Fruit fly (Drosophila melanogaster): Measurements from ENCODE around the gene CG17271.

dm6 chr3R:20838787-20839186 lies 17.1 kb upstream of the CG17271 start:
- no peak for TF ChIP-seq CG11085 (GFP tag; IDR thresholded peaks at IDR 0.05)
- no peak for TF ChIP-seq Usf (GFP tag; optimal IDR thresholded peaks at IDR 0.05)
- TF ChIP-seq Hr78 (GFP tag; optimal IDR thresholded peaks at IDR 0.05) = no peak
- no peak for TF ChIP-seq CG12071 (GFP tag; optimal IDR thresholded peaks at IDR 0.05)
- no peak for TF ChIP-seq CG10543 (GFP tag; optimal IDR thresholded peaks at IDR 0.05)
- no peak for TF ChIP-seq Blimp-1 (GFP tag; optimal IDR thresholded peaks at IDR 0.05)
- TF ChIP-seq unc-4 (GFP tag; IDR thresholded peaks at IDR 0.05; ENCODE audit: partially characterized antibody) = no peak
- no peak for TF ChIP-seq CG14014 (GFP tag; IDR thresholded peaks at IDR 0.05)
